Fruit fly (Drosophila melanogaster) whole organism, embryonic: Measurements from ENCODE around the gene CG43094.

ENCODE experiments used
- Bgb ChIP-seq: fragments of 200-800 bp; sonication (Bioruptor generic); IDR thresholded peaks from 2 replicates; pipeline ENCODE4 v1.3.6; 2022; ENCODE audit warnings: missing biosample characterization, missing genetic modification characterization; ENCODE audit not compliant: partially characterized antibody
- CG13296 ChIP-seq: fragments of 200-800 bp; sonication (Bioruptor generic); optimal IDR thresholded peaks from 3 replicates; lab custom pipeline; 2018; ENCODE audit warnings: missing biosample characterization, mild to moderate bottlenecking, missing genetic modification characterization
- CG13624 ChIP-seq: fragments of 200-800 bp; sonication (Bioruptor generic); optimal IDR thresholded peaks from 2 replicates; lab custom pipeline; 2016; ENCODE audit warnings: missing biosample characterization, missing genetic modification characterization
- CG13775 ChIP-seq: fragments of 200-800 bp; sonication (Bioruptor generic); optimal IDR thresholded peaks from 3 replicates; lab custom pipeline; 2017; ENCODE audit warnings: missing biosample characterization, mild to moderate bottlenecking, missing genetic modification characterization
- CG15479 ChIP-seq: fragments of 200-800 bp; sonication (Bioruptor generic); optimal IDR thresholded peaks from 3 replicates; lab custom pipeline; 2019; ENCODE audit warnings: missing biosample characterization, mild to moderate bottlenecking, missing genetic modification characterization, moderate library complexity
- CG15601 ChIP-seq: fragments of 200-800 bp; sonication (Bioruptor generic); optimal IDR thresholded peaks from 3 replicates; lab custom pipeline; 2019; ENCODE audit warnings: missing biosample characterization, mild to moderate bottlenecking, missing genetic modification characterization, moderate library complexity
- CG1647 ChIP-seq: fragments of 200-800 bp; sonication (Bioruptor generic); optimal IDR thresholded peaks from 3 replicates; lab custom pipeline; 2016; ENCODE audit warnings: missing biosample characterization, missing genetic modification characterization
- CG17912 ChIP-seq: fragments of 200-800 bp; sonication (Bioruptor generic); optimal IDR thresholded peaks from 2 replicates; lab custom pipeline; 2018; ENCODE audit warnings: missing biosample characterization, mild to moderate bottlenecking, missing genetic modification characterization
- CG18262 ChIP-seq: fragments of 200-800 bp; optimal IDR thresholded peaks from 3 replicates; lab custom pipeline; 2019; ENCODE audit warnings: missing biosample characterization, mild to moderate bottlenecking, missing genetic modification characterization, moderate library complexity
- CG18599 ChIP-seq: fragments of 200-800 bp; sonication (Bioruptor generic); optimal IDR thresholded peaks from 3 replicates; lab custom pipeline; 2017; ENCODE audit warnings: missing biosample characterization, missing genetic modification characterization, mild to moderate bottlenecking, moderate library complexity, missing genetic modification reagents
- CG2120 ChIP-seq: fragments of 200-800 bp; sonication (Bioruptor generic); optimal IDR thresholded peaks from 3 replicates; lab custom pipeline; 2016; ENCODE audit warnings: missing biosample characterization, missing genetic modification characterization
- CG3995 ChIP-seq: fragments of 200-800 bp; sonication (Bioruptor generic); optimal IDR thresholded peaks from 3 replicates; lab custom pipeline; 2016; ENCODE audit warnings: missing biosample characterization, missing genetic modification characterization
- CG7839 ChIP-seq: fragments of 200-800 bp; sonication (Bioruptor generic); optimal IDR thresholded peaks from 3 replicates; lab custom pipeline; 2018; ENCODE audit warnings: missing biosample characterization, mild to moderate bottlenecking, missing genetic modification characterization, moderate library complexity
- Dbx ChIP-seq: fragments of 200-800 bp; sonication (Bioruptor generic); IDR thresholded peaks from 3 replicates; pipeline ENCODE4 v1.3.6; 2022; ENCODE audit warnings: missing biosample characterization, missing genetic modification characterization
- Dip2 ChIP-seq: fragments of 200-800 bp; sonication (Bioruptor generic); IDR thresholded peaks from 2 replicates; pipeline ENCODE4 v1.3.6; 2022; ENCODE audit warnings: missing biosample characterization, missing genetic modification characterization
- Drgx ChIP-seq: fragments of 200-800 bp; sonication (Bioruptor generic); IDR thresholded peaks from 2 replicates; pipeline ENCODE4 v1.3.6; 2022; ENCODE audit warnings: missing biosample characterization, missing genetic modification characterization
- Ets97D ChIP-seq: fragments of 200-800 bp; sonication (Bioruptor generic); optimal IDR thresholded peaks from 3 replicates; lab custom pipeline; 2016; ENCODE audit warnings: missing biosample characterization, missing genetic modification characterization
- H15 ChIP-seq: fragments of 200-800 bp; sonication (Bioruptor generic); IDR thresholded peaks from 3 replicates; pipeline ENCODE4 v1.3.6; 2022; ENCODE audit warnings: missing biosample characterization, missing genetic modification characterization
- HLH3B ChIP-seq: fragments of 200-800 bp; sonication (Bioruptor generic); IDR thresholded peaks from 2 replicates; pipeline ENCODE4 v1.3.6; 2022; ENCODE audit warnings: missing biosample characterization, missing genetic modification characterization
- Hr51 ChIP-seq, 2 experiments: fragments of 200-800 bp; sonication (Bioruptor generic); optimal IDR thresholded peaks; 2 replicates in 1 of 2; 3 replicates in 1 of 2; lab custom pipeline; 2016 to 2018; ENCODE audit warnings: missing biosample characterization in 2 of 2, missing genetic modification characterization in 2 of 2, mild to moderate bottlenecking in 1 of 2, moderate library complexity in 1 of 2
- Lpt ChIP-seq: fragments of >200 bp; optimal IDR thresholded peaks from 2 replicates; lab custom pipeline; 2018; ENCODE audit warnings: missing biosample characterization, missing genetic modification characterization
- NK7.1 ChIP-seq: fragments of 200-800 bp; sonication (Bioruptor generic); optimal IDR thresholded peaks from 3 replicates; lab custom pipeline; 2016; ENCODE audit warnings: missing biosample characterization, missing genetic modification characterization
- Nf-YA ChIP-seq: fragments of 200-800 bp; sonication (Bioruptor generic); IDR thresholded peaks from 2 replicates; pipeline ENCODE4 v1.3.6; 2022; ENCODE audit warnings: missing biosample characterization, missing genetic modification characterization
- Poxn ChIP-seq: fragments of 200-800 bp; sonication (Bioruptor generic); IDR thresholded peaks from 2 replicates; pipeline ENCODE4 v1.3.6; 2022; ENCODE audit warnings: missing biosample characterization, missing genetic modification characterization
- Rfx ChIP-seq: fragments of 200-800 bp; sonication (Bioruptor generic); IDR thresholded peaks from 2 replicates; pipeline ENCODE4 v1.3.6; 2022; ENCODE audit warnings: missing biosample characterization, missing genetic modification characterization
- Scr ChIP-seq: fragments of 200-800 bp; sonication (Bioruptor generic); IDR thresholded peaks from 2 replicates; pipeline ENCODE4 v1.3.6; 2022; ENCODE audit warnings: missing biosample characterization, missing genetic modification characterization; ENCODE audit not compliant: partially characterized antibody
- Ssrp ChIP-seq: fragments of 200-800 bp; sonication (Bioruptor generic); optimal IDR thresholded peaks from 2 replicates; lab custom pipeline; 2018; ENCODE audit warnings: missing biosample characterization, mild to moderate bottlenecking, missing genetic modification characterization, moderate library complexity
- Xrp1 ChIP-seq: fragments of 200-800 bp; sonication (Bioruptor generic); IDR thresholded peaks from 2 replicates; pipeline ENCODE4 v1.3.6; 2022; ENCODE audit warnings: missing biosample characterization, missing genetic modification characterization
- aop ChIP-seq: fragments of 200-800 bp; sonication (Bioruptor generic); IDR thresholded peaks from 2 replicates; pipeline ENCODE4 v1.3.6; 2022; ENCODE audit warnings: missing biosample characterization, missing genetic modification characterization
- az2 ChIP-seq: fragments of 200-800 bp; sonication (Bioruptor generic); optimal IDR thresholded peaks from 3 replicates; lab custom pipeline; 2016; ENCODE audit warnings: missing biosample characterization, missing genetic modification characterization
- btn ChIP-seq: fragments of 200-800 bp; sonication (Bioruptor generic); optimal IDR thresholded peaks from 2 replicates; lab custom pipeline; 2016; ENCODE audit warnings: missing biosample characterization, missing genetic modification characterization
- caup ChIP-seq: fragments of 200-800 bp; sonication (Bioruptor generic); optimal IDR thresholded peaks from 3 replicates; lab custom pipeline; 2017; ENCODE audit warnings: missing biosample characterization, mild to moderate bottlenecking, missing genetic modification characterization, moderate library complexity; ENCODE audit not compliant: severe bottlenecking
- dmrt11E ChIP-seq: fragments of 200-800 bp; sonication (Bioruptor generic); optimal IDR thresholded peaks from 3 replicates; lab custom pipeline; 2018; ENCODE audit warnings: missing biosample characterization, mild to moderate bottlenecking, missing genetic modification characterization, moderate library complexity
- ems ChIP-seq: fragments of 200-800 bp; sonication (Bioruptor generic); optimal IDR thresholded peaks from 3 replicates; lab custom pipeline; 2016; ENCODE audit warnings: missing biosample characterization, missing genetic modification characterization
- ewg ChIP-seq: fragments of 200-800 bp; sonication (Bioruptor generic); optimal IDR thresholded peaks from 3 replicates; lab custom pipeline; 2017; ENCODE audit warnings: mild to moderate bottlenecking, missing biosample characterization, missing genetic modification reagents, missing genetic modification characterization
- eyg ChIP-seq: fragments of 200-800 bp; sonication (Bioruptor generic); optimal IDR thresholded peaks from 3 replicates; lab custom pipeline; 2016; ENCODE audit warnings: missing biosample characterization, missing genetic modification characterization
- fru ChIP-seq: fragments of >200 bp; optimal IDR thresholded peaks from 2 replicates; lab custom pipeline; 2017
- ftz-f1 ChIP-seq: fragments of 200-800 bp; sonication (Bioruptor generic); optimal IDR thresholded peaks from 2 replicates; lab custom pipeline; 2016; ENCODE audit warnings: missing biosample characterization, missing genetic modification characterization
- gcm2 ChIP-seq: fragments of 200-800 bp; sonication (Bioruptor generic); optimal IDR thresholded peaks from 2 replicates; lab custom pipeline; 2016; ENCODE audit warnings: missing biosample characterization, missing genetic modification characterization
- gfzf ChIP-seq: fragments of 200-800 bp; sonication (Bioruptor generic); optimal IDR thresholded peaks from 2 replicates; lab custom pipeline; 2016; ENCODE audit warnings: missing biosample characterization, mild to moderate bottlenecking, missing genetic modification characterization, moderate library complexity
- h ChIP-seq: fragments of >200 bp; optimal IDR thresholded peaks from 2 replicates; lab custom pipeline; 2017
- ind ChIP-seq: fragments of 200-800 bp; sonication (Bioruptor generic); optimal IDR thresholded peaks from 3 replicates; lab custom pipeline; 2016; ENCODE audit warnings: missing biosample characterization, missing genetic modification characterization
- lilli ChIP-seq: fragments of 200-800 bp; sonication (Bioruptor generic); optimal IDR thresholded peaks from 3 replicates; lab custom pipeline; 2016; ENCODE audit warnings: missing biosample characterization, missing genetic modification characterization
- pb ChIP-seq: fragments of 200-800 bp; sonication (Bioruptor generic); optimal IDR thresholded peaks from 3 replicates; lab custom pipeline; 2016; ENCODE audit warnings: missing biosample characterization, missing genetic modification characterization
- ro ChIP-seq: fragments of 200-800 bp; sonication (Bioruptor generic); IDR thresholded peaks from 2 replicates; pipeline ENCODE4 v1.3.6; 2022; ENCODE audit warnings: missing biosample characterization, missing genetic modification characterization
- shn ChIP-seq: fragments of 200-800 bp; sonication (Bioruptor generic); optimal IDR thresholded peaks from 3 replicates; lab custom pipeline; 2016; ENCODE audit warnings: missing biosample characterization, missing genetic modification characterization
- tin ChIP-seq: fragments of 200-800 bp; sonication (Bioruptor generic); optimal IDR thresholded peaks from 3 replicates; lab custom pipeline; 2016; ENCODE audit warnings: missing biosample characterization, missing genetic modification characterization
- tio ChIP-seq: fragments of 200-800 bp; sonication (Bioruptor generic); optimal IDR thresholded peaks from 2 replicates; lab custom pipeline; 2017; ENCODE audit warnings: missing biosample characterization, missing genetic modification characterization, inconsistent platforms
- zen ChIP-seq: fragments of 200-800 bp; sonication (Bioruptor generic); optimal IDR thresholded peaks from 3 replicates; lab custom pipeline; 2018; ENCODE audit warnings: missing biosample characterization, mild to moderate bottlenecking, missing genetic modification characterization, moderate library complexity
- zen2 ChIP-seq: fragments of 200-800 bp; sonication (Bioruptor generic); IDR thresholded peaks from 3 replicates; pipeline ENCODE4 v1.3.6; 2022; ENCODE audit warnings: missing biosample characterization, missing genetic modification characterization; ENCODE audit not compliant: partially characterized antibody

CG43094 gene

DNA sequence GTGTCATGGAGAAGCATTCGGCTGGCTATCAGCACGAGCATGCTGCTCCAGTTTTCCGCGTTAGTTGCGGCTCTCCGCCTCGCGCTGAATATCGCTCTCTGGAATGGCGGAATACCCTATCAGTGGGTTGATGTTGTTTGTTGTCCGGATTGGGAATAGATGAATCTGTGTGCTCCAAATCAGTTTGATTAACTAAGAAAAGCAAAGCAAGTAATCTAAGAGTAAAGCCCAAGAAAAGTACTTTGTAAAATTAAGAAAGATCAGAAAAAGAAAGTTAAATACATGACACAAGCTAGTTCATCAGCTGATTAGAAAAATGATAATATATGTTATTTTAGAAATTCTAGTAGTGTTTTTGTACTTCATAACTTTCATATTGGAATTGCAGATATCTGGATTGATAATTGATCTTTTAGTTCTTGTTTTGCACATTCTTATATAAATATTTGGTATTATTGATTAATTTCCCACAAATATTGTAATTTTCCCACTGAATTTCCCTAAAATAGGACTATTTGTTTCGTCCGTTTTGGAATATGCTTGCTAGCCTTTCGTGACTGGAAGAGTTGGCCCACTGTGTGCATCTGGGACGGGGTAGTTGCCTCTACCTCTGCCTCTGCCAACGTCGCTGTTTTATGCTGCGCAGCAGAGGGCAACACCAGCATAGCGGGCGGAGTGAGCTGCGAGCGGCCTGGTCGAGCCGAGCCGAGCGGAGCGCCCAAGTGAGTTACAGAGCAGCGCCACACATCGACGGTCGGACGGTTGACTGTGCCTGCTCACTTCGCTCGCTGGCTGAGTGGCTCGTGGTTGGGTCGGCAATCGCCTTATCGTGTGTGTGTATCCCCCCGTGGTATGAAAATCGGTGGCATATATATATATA lies 16.7 kb downstream of the CG43094 start (continued):
- TF ChIP-seq CG3995 (GFP tag; lab: Kevin White, UChicago), result no peak
- no peak for TF ChIP-seq dmrt11E (tag; lab: Kevin White, UChicago)
- peak; percentile 16 for TF ChIP-seq CG13296 (GFP tag; lab: Kevin White, UChicago)
- no peak for TF ChIP-seq CG17912 (GFP tag; lab: Kevin White, UChicago)
- TF ChIP-seq Nf-YA, result no peak
- TF ChIP-seq h (lab: Kevin White, UChicago), result no peak
- no peak for TF ChIP-seq NK7.1 (GFP tag; lab: Kevin White, UChicago)
- TF ChIP-seq zen2 (GFP tag; lab: Robert Waterston, UW), result 0 out of 3 replicates have a peak, but pooled peaks have one; percentile 5
- no peak for TF ChIP-seq Lpt
- peak; percentile 50 for TF ChIP-seq shn (GFP tag; lab: Kevin White, UChicago)
- TF ChIP-seq CG2120 (GFP tag; lab: Kevin White, UChicago), result peak; percentile 72
- TF ChIP-seq Rfx (GFP tag; lab: Robert Waterston, UW), result peak; percentile 74
- peak; percentile 23 for TF ChIP-seq ewg (GFP tag; lab: Kevin White, UChicago)
- TF ChIP-seq HLH3B (GFP tag; lab: Robert Waterston, UW), result peak; percentile 46
- no peak; the same call in 1 of the 2 replicates for TF ChIP-seq ro (GFP tag; lab: Robert Waterston, UW)
- no peak for TF ChIP-seq pb (GFP tag; lab: Kevin White, UChicago)
- no peak for TF ChIP-seq eyg (GFP tag; lab: Kevin White, UChicago)
- no peak for TF ChIP-seq aop (GFP tag; lab: Robert Waterston, UW)
- peak; percentile 15 for TF ChIP-seq CG15601 (tag; lab: Kevin White, UChicago)
- TF ChIP-seq ems (GFP tag; lab: Kevin White, UChicago), result peak; percentile 9
- peak; percentile 58 for TF ChIP-seq Ssrp (tag; lab: Kevin White, UChicago)
- TF ChIP-seq fru (lab: Kevin White, UChicago), result no peak
- TF ChIP-seq caup (GFP tag; lab: Kevin White, UChicago), result peak; percentile 9
- TF ChIP-seq az2 (GFP tag; lab: Kevin White, UChicago), result peak; percentile 67
- TF ChIP-seq tin (GFP tag; lab: Kevin White, UChicago), result peak; percentile 54
- peak; percentile 78 for TF ChIP-seq Dbx (GFP tag; lab: Robert Waterston, UW)
- TF ChIP-seq ind (GFP tag; lab: Kevin White, UChicago), result peak; percentile 50
- TF ChIP-seq Xrp1 (GFP tag; lab: Robert Waterston, UW), result peak; percentile 39; the same call in 1 of the 2 replicates
- TF ChIP-seq ftz-f1 (GFP tag; lab: Kevin White, UChicago), result peak; percentile 51
- TF ChIP-seq CG13624 (GFP tag; lab: Kevin White, UChicago), result peak; percentile 44
- no peak for TF ChIP-seq Dip2
- no peak for TF ChIP-seq gfzf (GFP tag; lab: Kevin White, UChicago)
- TF ChIP-seq tio (GFP tag; lab: Kevin White, UChicago), result no peak
- TF ChIP-seq CG15479 (GFP tag; lab: Kevin White, UChicago), result no peak
- TF ChIP-seq Ets97D (GFP tag; lab: Kevin White, UChicago), result no peak
- peak; percentile 51 for TF ChIP-seq Drgx (GFP tag; lab: Robert Waterston, UW)
- peak in 1 of 2 experiments; percentile 80 for TF ChIP-seq Hr51 (GFP tag; optimal IDR thresholded peaks at IDR 0.05; lab: Kevin White, UChicago)
- no peak for TF ChIP-seq Scr (GFP tag; lab: Robert Waterston, UW)
- TF ChIP-seq CG18262 (tag; lab: Kevin White, UChicago), result peak; percentile 77
- TF ChIP-seq CG13775 (GFP tag; lab: Kevin White, UChicago), result peak; percentile 63
- peak; percentile 58 for TF ChIP-seq lilli (GFP tag; lab: Kevin White, UChicago)
- peak; percentile 23 for TF ChIP-seq CG18599
- peak; percentile 33; the same call in 1 of the 3 replicates for TF ChIP-seq H15 (GFP tag; lab: Robert Waterston, UW)
- TF ChIP-seq CG1647 (GFP tag; lab: Kevin White, UChicago), result no peak
- TF ChIP-seq btn, result no peak
- TF ChIP-seq gcm2 (GFP tag; lab: Kevin White, UChicago), result peak; percentile 21
- no peak for TF ChIP-seq Poxn (GFP tag; lab: Robert Waterston, UW)
- no peak for TF ChIP-seq zen
- TF ChIP-seq CG7839 (tag; lab: Kevin White, UChicago), result peak; percentile 74
- peak; percentile 41; the same call in 1 of the 2 replicates for TF ChIP-seq Bgb (GFP tag; lab: Robert Waterston, UW)
